Worm (Caenorhabditis elegans) whole organism, midembryonic: Measurements from ENCODE around the gene H05C05.1.

Experiments
- T22C8.4 ChIP-seq: fragments of 200-800 bp; sonication (Bioruptor generic); IDR thresholded peaks from 2 replicates; pipeline ENCODE4 v1.3.6; 2022; ENCODE audit warnings: missing genetic modification characterization, missing compliant biosample characterization
- cog-1 ChIP-seq: sonication (generic microtip); optimal IDR thresholded peaks from 2 replicates; lab custom pipeline; 2016; ENCODE audit warnings: missing genetic modification characterization, missing compliant biosample characterization
- flt-1 ChIP-seq: fragments of 200-800 bp; sonication (Bioruptor generic); IDR thresholded peaks from 2 replicates; pipeline ENCODE4 v1.3.6; 2022; ENCODE audit warnings: missing genetic modification characterization, missing compliant biosample characterization
- klf-2 ChIP-seq: fragments of 200-800 bp; sonication (Bioruptor generic); conservative IDR thresholded peaks from 2 replicates; pipeline ENCODE4 v1.3.6; 2022; ENCODE audit warnings: missing genetic modification reagents, missing genetic modification characterization, missing compliant biosample characterization
- med-1 ChIP-seq: sonication (generic microtip); optimal IDR thresholded peaks from 2 replicates; lab custom pipeline; 2017; ENCODE audit warnings: missing genetic modification characterization, mild to moderate bottlenecking, missing compliant biosample characterization, antibody characterized with exemption, missing genetic modification reagents; ENCODE audit not compliant: insufficient read depth
- ref-1 ChIP-seq: fragments of 200-800 bp; sonication (Bioruptor generic); conservative IDR thresholded peaks from 2 replicates; pipeline ENCODE4 v1.3.6; 2022; ENCODE audit warnings: missing genetic modification reagents, missing genetic modification characterization, missing compliant biosample characterization
- tab-1 ChIP-seq: fragments of 200-800 bp; sonication (Bioruptor generic); IDR thresholded peaks from 2 replicates; pipeline ENCODE4 v1.3.6; 2022; ENCODE audit warnings: missing genetic modification characterization, missing compliant biosample characterization
- ztf-23 ChIP-seq: fragments of 200-800 bp; sonication (Bioruptor generic); IDR thresholded peaks from 2 replicates; pipeline ENCODE4 v1.3.6; 2022; ENCODE audit warnings: missing genetic modification reagents, missing genetic modification characterization, missing compliant biosample characterization
- ztf-29 ChIP-seq: fragments of 200-800 bp; sonication (Bioruptor generic); IDR thresholded peaks from 2 replicates; pipeline ENCODE4 v1.3.6; 2022; ENCODE audit warnings: missing genetic modification reagents, missing genetic modification characterization, missing compliant biosample characterization

Gene H05C05.1

DNA sequence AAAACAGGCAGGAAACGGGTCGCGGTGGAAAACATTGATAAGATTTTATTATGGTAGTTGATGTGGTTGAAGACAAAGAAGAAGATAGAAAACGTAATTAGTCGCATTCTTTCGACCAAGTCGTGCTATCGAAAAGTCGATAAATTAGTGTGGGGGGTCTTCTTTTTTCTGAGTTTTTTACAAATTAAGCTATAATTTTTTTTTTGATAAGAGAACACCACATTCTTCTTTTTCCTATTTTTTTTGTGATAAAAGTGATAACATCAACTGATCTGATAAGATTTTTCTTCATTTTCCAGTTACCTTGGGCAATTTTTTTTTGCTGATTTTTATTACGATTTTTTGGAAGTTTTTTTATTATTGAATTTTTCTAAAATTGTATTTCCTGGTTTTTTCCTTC, 34.0 kb downstream of the H05C05.1 start:
- TF ChIP-seq cog-1 (tag; lab: Kevin White, UChicago) (no peak), flt-1 (GFP tag; lab: Robert Waterston, UW) (no peak), tab-1 (GFP tag; lab: Robert Waterston, UW) (no peak), ref-1 (GFP tag; lab: Robert Waterston, UW) (no peak), ztf-23 (GFP tag; lab: Robert Waterston, UW) (no peak), T22C8.4 (GFP tag; lab: Robert Waterston, UW) (no peak), klf-2 (GFP tag; lab: Robert Waterston, UW) (no peak), ztf-29 (GFP tag; lab: Robert Waterston, UW) (no peak), med-1 (GFP tag; lab: Kevin White, UChicago) (no peak)

DNA sequence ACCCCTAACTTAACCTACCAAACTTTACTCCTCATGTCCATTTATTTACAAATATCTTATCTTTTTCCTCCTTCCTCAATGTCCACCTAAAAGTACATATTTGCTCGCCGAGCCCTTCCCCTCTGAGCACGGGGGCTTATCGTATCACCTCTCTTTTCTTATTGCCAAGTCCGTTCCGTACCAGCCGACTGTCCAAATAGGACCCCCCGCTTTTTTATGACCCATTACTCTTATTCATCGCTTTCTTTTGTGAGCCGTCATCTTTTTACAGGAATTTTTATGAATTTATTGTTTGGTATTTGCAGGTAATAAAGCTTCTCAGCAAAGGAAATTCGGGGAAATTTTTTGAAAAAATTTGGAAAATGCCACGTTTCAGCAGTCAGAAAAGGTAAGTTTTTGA, 35.2 kb downstream of the H05C05.1 start, which contains the start of gene Y55D5A.1:
Y55D5A.1 (plus strand) TSS at position 301 of the 400 bp plus-strand sequence.
- TF ChIP-seq ztf-23 (GFP tag; lab: Robert Waterston, UW) = no peak
- no peak for TF ChIP-seq ref-1 (GFP tag; lab: Robert Waterston, UW)
- no peak for TF ChIP-seq cog-1 (tag; lab: Kevin White, UChicago)
- TF ChIP-seq ztf-29 (GFP tag; lab: Robert Waterston, UW) = no peak
- TF ChIP-seq klf-2 (GFP tag; lab: Robert Waterston, UW) = no peak
- TF ChIP-seq tab-1 (GFP tag; lab: Robert Waterston, UW) = no peak
- no peak for TF ChIP-seq flt-1 (GFP tag; lab: Robert Waterston, UW)
- TF ChIP-seq T22C8.4 (GFP tag; lab: Robert Waterston, UW) = no peak
- no peak for TF ChIP-seq med-1 (GFP tag; lab: Kevin White, UChicago)

DNA sequence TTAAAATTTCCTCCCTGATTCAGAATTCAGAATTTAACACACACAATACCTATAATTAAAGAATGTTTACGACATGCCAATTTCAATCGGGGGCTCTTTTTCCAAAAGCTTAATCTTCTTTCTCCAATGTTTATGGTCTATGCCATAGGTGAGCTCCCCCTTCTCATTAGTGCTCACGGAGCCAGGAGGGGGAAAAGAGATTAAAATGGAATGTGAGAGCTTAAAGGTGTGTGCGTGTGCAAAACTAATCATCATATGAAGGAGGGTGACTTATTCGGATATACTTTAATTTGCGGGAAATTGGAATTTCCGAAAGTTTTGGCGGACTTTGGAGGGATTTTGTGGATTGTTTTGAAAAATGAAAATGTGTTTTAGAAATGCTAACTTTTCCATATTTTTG, 36.1 kb downstream of the H05C05.1 start:
- no peak for TF ChIP-seq klf-2 (GFP tag; lab: Robert Waterston, UW)
- no peak for TF ChIP-seq ztf-29 (GFP tag; lab: Robert Waterston, UW)
- no peak for TF ChIP-seq med-1 (GFP tag; lab: Kevin White, UChicago)
- no peak for TF ChIP-seq T22C8.4 (GFP tag; lab: Robert Waterston, UW)
- no peak for TF ChIP-seq flt-1 (GFP tag; lab: Robert Waterston, UW)
- no peak for TF ChIP-seq cog-1 (tag; lab: Kevin White, UChicago)
- no peak for TF ChIP-seq ref-1 (GFP tag; lab: Robert Waterston, UW)
- no peak for TF ChIP-seq tab-1 (GFP tag; lab: Robert Waterston, UW)
- no peak for TF ChIP-seq ztf-23 (GFP tag; lab: Robert Waterston, UW)

DNA sequence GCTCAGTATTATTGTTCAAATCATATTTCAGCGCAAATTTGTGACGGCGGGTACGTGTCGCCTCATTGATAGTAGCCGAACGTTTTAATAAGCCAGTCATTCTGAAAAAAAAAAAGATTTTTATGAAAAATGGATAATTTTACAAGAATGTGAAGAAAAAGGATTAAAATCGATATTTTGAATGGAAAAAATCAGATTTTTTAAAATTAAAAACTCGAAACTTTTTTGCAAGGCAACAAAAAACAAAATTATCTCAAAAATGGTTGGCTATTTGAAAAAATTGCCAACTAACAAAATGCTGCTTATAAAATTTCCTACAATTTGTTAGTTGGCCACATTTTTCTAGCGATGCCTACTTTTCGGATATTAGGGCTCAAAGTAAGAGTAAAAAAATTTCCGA, 43.0 kb downstream of the H05C05.1 start, which contains the start of gene Y55D5A.4:
Y55D5A.4 (minus strand) TSS at position 101 of the 400 bp plus-strand sequence.
- no peak for TF ChIP-seq T22C8.4 (GFP tag; lab: Robert Waterston, UW)
- no peak for TF ChIP-seq flt-1 (GFP tag; lab: Robert Waterston, UW)
- no peak for TF ChIP-seq ztf-23 (GFP tag; lab: Robert Waterston, UW)
- TF ChIP-seq ztf-29 (GFP tag; lab: Robert Waterston, UW) = no peak
- no peak for TF ChIP-seq med-1 (GFP tag; lab: Kevin White, UChicago)
- no peak for TF ChIP-seq ref-1 (GFP tag; lab: Robert Waterston, UW)
- TF ChIP-seq cog-1 (tag; lab: Kevin White, UChicago) = no peak
- TF ChIP-seq klf-2 (GFP tag; lab: Robert Waterston, UW) = no peak
- TF ChIP-seq tab-1 (GFP tag; lab: Robert Waterston, UW) = no peak

DNA sequence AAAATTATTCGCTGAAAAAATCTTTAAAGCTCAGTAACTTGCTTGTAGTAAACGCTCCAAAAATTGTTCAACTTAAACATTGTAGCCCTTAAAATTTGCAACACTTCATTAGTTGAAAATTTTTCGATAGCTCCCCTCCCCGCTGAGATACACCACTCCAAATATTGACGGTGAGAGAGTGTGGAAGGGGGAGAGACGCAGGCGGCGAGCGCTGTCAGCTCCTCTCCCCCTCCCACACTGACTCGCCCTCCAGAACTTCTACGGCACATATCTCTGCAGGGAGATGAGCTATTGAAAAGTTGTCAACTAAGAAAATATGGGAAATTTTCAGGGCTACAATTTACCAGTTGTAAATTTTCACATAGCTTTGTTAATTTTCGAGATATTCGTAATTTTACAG, 45.3 kb downstream of the H05C05.1 start:
- TF ChIP-seq cog-1 (tag; lab: Kevin White, UChicago) = no peak
- no peak for TF ChIP-seq flt-1 (GFP tag; lab: Robert Waterston, UW)
- TF ChIP-seq T22C8.4 (GFP tag; lab: Robert Waterston, UW) = no peak
- no peak for TF ChIP-seq ref-1 (GFP tag; lab: Robert Waterston, UW)
- TF ChIP-seq tab-1 (GFP tag; lab: Robert Waterston, UW) = no peak
- no peak for TF ChIP-seq ztf-23 (GFP tag; lab: Robert Waterston, UW)
- no peak for TF ChIP-seq med-1 (GFP tag; lab: Kevin White, UChicago)
- no peak for TF ChIP-seq klf-2 (GFP tag; lab: Robert Waterston, UW)
- no peak for TF ChIP-seq ztf-29 (GFP tag; lab: Robert Waterston, UW)

DNA sequence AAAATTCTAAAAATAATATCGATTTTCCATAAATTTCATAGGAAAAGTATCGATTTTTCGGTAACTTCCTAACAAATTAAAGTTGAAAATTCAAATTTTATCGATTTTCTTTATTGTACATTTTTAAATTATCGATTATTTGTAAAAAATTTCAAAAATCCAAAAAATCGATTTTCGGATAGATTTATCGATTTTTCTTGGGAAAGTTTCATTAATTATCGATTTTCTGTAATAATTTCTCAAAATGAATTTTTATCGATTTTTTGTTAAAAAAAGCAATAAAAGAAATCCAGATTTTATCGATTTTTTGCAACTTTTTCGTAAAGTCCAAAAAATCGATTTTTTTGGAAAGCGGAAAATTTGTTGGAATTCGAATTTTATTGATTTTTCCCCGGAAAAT, 47.0 kb downstream of the H05C05.1 start:
- TF ChIP-seq ref-1 (GFP tag; lab: Robert Waterston, UW) (no peak), T22C8.4 (GFP tag; lab: Robert Waterston, UW) (peak; percentile 90), ztf-29 (GFP tag; lab: Robert Waterston, UW) (no peak), ztf-23 (GFP tag; lab: Robert Waterston, UW) (no peak)

DNA sequence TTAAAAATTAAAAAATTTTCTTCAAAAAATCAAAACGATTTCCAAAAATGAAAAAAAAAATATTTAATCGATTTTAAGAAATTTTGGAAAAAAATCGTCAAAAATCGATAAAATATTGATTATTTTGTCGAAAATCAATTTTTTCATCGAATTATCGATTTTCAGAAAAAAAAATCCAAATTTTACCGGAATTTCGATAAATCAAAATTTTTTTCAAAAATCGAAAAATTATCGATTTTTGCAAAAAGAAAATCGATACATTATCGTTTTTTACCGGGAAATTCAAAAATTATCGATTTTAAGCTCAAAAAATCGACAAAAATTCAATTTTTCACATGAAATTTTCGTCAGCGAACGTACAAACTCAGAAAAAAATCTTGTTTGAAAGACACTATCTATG, 48.4 kb downstream of the H05C05.1 start:
- TF ChIP-seq cog-1 (tag; lab: Kevin White, UChicago) (no peak), T22C8.4 (GFP tag; lab: Robert Waterston, UW) (peak; percentile 72), klf-2 (GFP tag; lab: Robert Waterston, UW) (no peak)
